Fruit fly (Drosophila melanogaster): ENCODE data around the gene CG15646.

DNA sequence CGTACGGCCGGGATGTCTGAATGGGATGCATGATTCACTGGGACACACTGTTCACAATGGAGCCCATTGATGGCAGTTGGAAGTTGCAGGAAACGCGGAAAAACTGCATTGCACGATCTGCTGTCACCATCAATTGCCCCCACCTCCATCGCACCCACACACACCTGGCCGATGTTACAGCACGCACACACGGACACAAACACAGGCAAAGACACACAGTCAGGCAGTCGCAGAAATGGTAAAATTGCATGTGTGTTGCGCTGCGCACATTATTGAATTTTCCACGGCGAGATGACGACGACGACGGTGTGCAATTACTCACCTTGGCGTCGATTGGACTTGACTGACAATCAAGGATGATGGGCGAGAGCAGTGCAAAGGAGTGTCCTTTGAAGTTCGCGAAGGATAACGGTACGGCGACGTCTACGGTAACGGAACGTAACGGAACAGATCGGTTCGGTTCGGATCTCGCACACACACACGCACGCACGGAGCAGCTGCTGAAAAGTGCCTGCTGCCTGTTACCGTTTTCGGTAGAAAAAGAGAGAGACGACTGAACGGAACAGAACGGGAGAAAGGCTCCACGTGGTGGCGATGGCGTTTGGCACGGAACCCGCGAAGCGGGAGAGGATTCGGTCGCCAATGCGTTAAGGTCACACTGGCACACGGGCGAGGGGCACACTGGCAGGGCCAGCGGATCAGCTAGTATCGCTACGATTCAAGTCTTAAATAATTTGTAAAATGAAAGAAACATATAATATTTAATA, 39.3 kb upstream of the CG15646 start, which contains the start of the genes CG9281 and CG15601:
- TF ChIP-seq psq (optimal IDR thresholded peaks at IDR 0.05) (no peak), ttk (optimal IDR thresholded peaks at IDR 0.05) (no peak), insv (optimal IDR thresholded peaks at IDR 0.05) (no peak), h (optimal IDR thresholded peaks at IDR 0.05) (no peak), Myc (optimal IDR thresholded peaks at IDR 0.05) (no peak), Sin3A (optimal IDR thresholded peaks at IDR 0.05) (no peak)
